Fruit fly (Drosophila melanogaster) whole organism, embryonic: ENCODE results near the gene plx.

ENCODE experiments used
- Atf-2 ChIP-seq: fragments of 200-800 bp; sonication (Bioruptor generic); optimal IDR thresholded peaks from 2 replicates; lab custom pipeline; 2016; ENCODE audit warnings: missing biosample characterization, missing genetic modification characterization
- B-H1 ChIP-seq: fragments of 200-800 bp; sonication (Bioruptor generic); IDR thresholded peaks from 3 replicates; pipeline ENCODE4 v1.3.6; 2022; ENCODE audit warnings: missing biosample characterization, missing genetic modification characterization
- CG10267 ChIP-seq: fragments of 200-800 bp; sonication (Bioruptor generic); optimal IDR thresholded peaks from 2 replicates; lab custom pipeline; 2018; ENCODE audit warnings: missing biosample characterization, mild to moderate bottlenecking, missing genetic modification characterization, moderate library complexity
- CG10565 ChIP-seq: fragments of 200-800 bp; sonication (Bioruptor generic); optimal IDR thresholded peaks from 3 replicates; lab custom pipeline; 2016; ENCODE audit warnings: missing biosample characterization, mild to moderate bottlenecking, missing genetic modification characterization
- CG11560 ChIP-seq: fragments of 200-800 bp; sonication (Bioruptor generic); IDR thresholded peaks from 3 replicates; pipeline ENCODE4 v1.3.6; 2022; ENCODE audit warnings: missing biosample characterization, missing genetic modification characterization
- CG12942 ChIP-seq: fragments of 200-800 bp; sonication (Bioruptor generic); optimal IDR thresholded peaks from 3 replicates; lab custom pipeline; 2016; ENCODE audit warnings: missing biosample characterization, missing genetic modification characterization
- CG13894 ChIP-seq: fragments of 200-800 bp; sonication (Bioruptor generic); optimal IDR thresholded peaks from 3 replicates; lab custom pipeline; 2018; ENCODE audit warnings: missing biosample characterization, mild to moderate bottlenecking, missing genetic modification characterization, moderate library complexity
- CG1602 ChIP-seq: fragments of 200-800 bp; sonication (Bioruptor generic); optimal IDR thresholded peaks from 3 replicates; lab custom pipeline; 2016; ENCODE audit warnings: missing biosample characterization, missing genetic modification characterization
- CG1603 ChIP-seq: fragments of 200-800 bp; sonication (Bioruptor generic); optimal IDR thresholded peaks from 2 replicates; lab custom pipeline; 2019; ENCODE audit warnings: missing biosample characterization, mild to moderate bottlenecking, missing genetic modification characterization, moderate library complexity
- CG16863 ChIP-seq: fragments of 200-800 bp; sonication (Bioruptor generic); optimal IDR thresholded peaks from 3 replicates; lab custom pipeline; 2016; ENCODE audit warnings: missing biosample characterization, missing genetic modification characterization
- CG17612 ChIP-seq: fragments of 200-800 bp; sonication (Bioruptor generic); IDR thresholded peaks from 2 replicates; pipeline ENCODE4 v1.3.6; 2022; ENCODE audit warnings: missing biosample characterization, missing genetic modification characterization
- CG17802 ChIP-seq: fragments of 200-800 bp; sonication (Bioruptor generic); optimal IDR thresholded peaks from 2 replicates; lab custom pipeline; 2018; ENCODE audit warnings: missing biosample characterization, mild to moderate bottlenecking, missing genetic modification characterization, moderate library complexity
- CG2129 ChIP-seq: fragments of 200-800 bp; sonication (Bioruptor generic); IDR thresholded peaks from 2 replicates; pipeline ENCODE4 v1.3.6; 2022; ENCODE audit warnings: missing biosample characterization, missing genetic modification characterization; ENCODE audit not compliant: partially characterized antibody
- CG5245 ChIP-seq: fragments of 200-800 bp; sonication (Bioruptor generic); optimal IDR thresholded peaks from 3 replicates; lab custom pipeline; 2016; ENCODE audit warnings: missing biosample characterization, missing genetic modification characterization
- CG6689 ChIP-seq: fragments of 200-800 bp; sonication (Bioruptor generic); IDR thresholded peaks from 2 replicates; pipeline ENCODE4 v1.3.6; 2022; ENCODE audit warnings: missing biosample characterization, missing genetic modification characterization
- CG7987 ChIP-seq: fragments of 200-800 bp; sonication (Bioruptor generic); optimal IDR thresholded peaks from 2 replicates; lab custom pipeline; 2018; ENCODE audit warnings: missing biosample characterization, mild to moderate bottlenecking, missing genetic modification characterization, moderate library complexity
- CG8290 ChIP-seq, 3 experiments: fragments of 200-800 bp; sonication (Bioruptor generic); optimal IDR thresholded peaks; 2 replicates each; lab custom pipeline; 2016 to 2019; ENCODE audit warnings: missing biosample characterization in 3 of 3, missing genetic modification characterization in 3 of 3, mild to moderate bottlenecking in 2 of 3, moderate library complexity in 1 of 3
- CG9215 ChIP-seq: fragments of 200-800 bp; sonication (Bioruptor generic); IDR thresholded peaks from 2 replicates; pipeline ENCODE4 v1.3.6; 2022; ENCODE audit warnings: missing biosample characterization, missing genetic modification characterization
- CTCF ChIP-seq: fragments of 200-800 bp; sonication (Bioruptor generic); optimal IDR thresholded peaks from 2 replicates; lab custom pipeline; 2017; ENCODE audit warnings: missing biosample characterization, mild to moderate bottlenecking, missing genetic modification characterization, moderate library complexity
- D19A ChIP-seq: fragments of 200-800 bp; optimal IDR thresholded peaks from 3 replicates; lab custom pipeline; 2019; ENCODE audit warnings: missing biosample characterization, mild to moderate bottlenecking, missing genetic modification characterization, moderate library complexity
- Dip2 ChIP-seq: fragments of 200-800 bp; sonication (Bioruptor generic); IDR thresholded peaks from 2 replicates; pipeline ENCODE4 v1.3.6; 2022; ENCODE audit warnings: missing biosample characterization, missing genetic modification characterization
- HLH3B ChIP-seq: fragments of 200-800 bp; sonication (Bioruptor generic); IDR thresholded peaks from 2 replicates; pipeline ENCODE4 v1.3.6; 2022; ENCODE audit warnings: missing biosample characterization, missing genetic modification characterization
- HmgD ChIP-seq: fragments of 200-800 bp; sonication (Bioruptor generic); optimal IDR thresholded peaks from 3 replicates; lab custom pipeline; 2016; ENCODE audit warnings: missing biosample characterization, missing genetic modification characterization
- Meics ChIP-seq: fragments of 200-800 bp; sonication (Bioruptor generic); optimal IDR thresholded peaks from 2 replicates; lab custom pipeline; 2017; ENCODE audit warnings: missing biosample characterization, mild to moderate bottlenecking, missing genetic modification characterization
- Mrtf ChIP-seq: fragments of 200-800 bp; sonication (Bioruptor generic); IDR thresholded peaks from 3 replicates; pipeline ENCODE4 v1.3.6; 2022; ENCODE audit warnings: missing biosample characterization, missing genetic modification characterization
- Nf-YB ChIP-seq: fragments of 200-800 bp; sonication (Bioruptor generic); optimal IDR thresholded peaks from 3 replicates; lab custom pipeline; 2019; ENCODE audit warnings: missing biosample characterization, mild to moderate bottlenecking, missing genetic modification characterization, moderate library complexity
- Oaz ChIP-seq: fragments of 200-800 bp; sonication (Bioruptor generic); IDR thresholded peaks from 2 replicates; pipeline ENCODE4 v1.3.6; 2022; ENCODE audit warnings: missing biosample characterization, missing genetic modification characterization
- Poxn ChIP-seq: fragments of 200-800 bp; sonication (Bioruptor generic); IDR thresholded peaks from 2 replicates; pipeline ENCODE4 v1.3.6; 2022; ENCODE audit warnings: missing biosample characterization, missing genetic modification characterization
- Sry-β ChIP-seq: fragments of 200-800 bp; sonication (Bioruptor generic); optimal IDR thresholded peaks from 2 replicates; lab custom pipeline; 2018; ENCODE audit warnings: missing biosample characterization, mild to moderate bottlenecking, missing genetic modification characterization, moderate library complexity
- TFAM ChIP-seq: fragments of 200-800 bp; sonication (Bioruptor generic); optimal IDR thresholded peaks from 2 replicates; lab custom pipeline; 2017; ENCODE audit warnings: missing biosample characterization, missing genetic modification characterization, inconsistent platforms
- Xbp1 ChIP-seq: fragments of 200-800 bp; sonication (Bioruptor generic); optimal IDR thresholded peaks from 3 replicates; lab custom pipeline; 2016; ENCODE audit warnings: missing biosample characterization, mild to moderate bottlenecking, missing genetic modification characterization
- cad ChIP-seq: fragments of >200 bp; optimal IDR thresholded peaks from 2 replicates; lab custom pipeline; 2017; ENCODE audit warnings: missing biosample characterization, missing genetic modification characterization
- cg ChIP-seq: fragments of 200-800 bp; sonication (Bioruptor generic); optimal IDR thresholded peaks from 3 replicates; lab custom pipeline; 2019; ENCODE audit warnings: missing biosample characterization, mild to moderate bottlenecking, missing genetic modification characterization, moderate library complexity
- dati ChIP-seq: fragments of 200-800 bp; sonication (Bioruptor generic); IDR thresholded peaks from 2 replicates; pipeline ENCODE4 v1.3.6; 2022; ENCODE audit warnings: missing biosample characterization, missing genetic modification characterization
- dmrt11E ChIP-seq: fragments of 200-800 bp; sonication (Bioruptor generic); optimal IDR thresholded peaks from 3 replicates; lab custom pipeline; 2018; ENCODE audit warnings: missing biosample characterization, mild to moderate bottlenecking, missing genetic modification characterization, moderate library complexity
- dysf ChIP-seq: fragments of 200-800 bp; sonication (Bioruptor generic); IDR thresholded peaks from 3 replicates; pipeline ENCODE4 v1.3.6; 2022; ENCODE audit warnings: missing biosample characterization, missing genetic modification characterization
- esg ChIP-seq: fragments of 200-800 bp; sonication (Bioruptor generic); conservative IDR thresholded peaks from 2 replicates; pipeline ENCODE4 v1.3.6; 2022; ENCODE audit warnings: missing biosample characterization, missing genetic modification characterization
- eve ChIP-seq, 2 experiments: fragments of >200 bp; optimal IDR thresholded peaks; 2 replicates each; lab custom pipeline; 2017; ENCODE audit warnings: missing biosample characterization in 2 of 2, missing genetic modification characterization in 2 of 2
- grn ChIP-seq: fragments of 200-800 bp; sonication (Bioruptor generic); optimal IDR thresholded peaks from 3 replicates; lab custom pipeline; 2017; ENCODE audit warnings: missing biosample characterization, missing genetic modification characterization
- gsb-n ChIP-seq: fragments of 200-800 bp; sonication (Bioruptor generic); optimal IDR thresholded peaks from 3 replicates; lab custom pipeline; 2018; ENCODE audit warnings: missing biosample characterization, mild to moderate bottlenecking, missing genetic modification characterization
- klu ChIP-seq: fragments of 200-800 bp; sonication (Bioruptor generic); IDR thresholded peaks from 2 replicates; pipeline ENCODE4 v1.3.6; 2022; ENCODE audit warnings: missing biosample characterization, missing genetic modification characterization
- ro ChIP-seq: fragments of 200-800 bp; sonication (Bioruptor generic); IDR thresholded peaks from 2 replicates; pipeline ENCODE4 v1.3.6; 2022; ENCODE audit warnings: missing biosample characterization, missing genetic modification characterization
- sc ChIP-seq, 3 experiments: fragments of >200 bp in 2 of 3; fragments of 200-800 bp in 1 of 3; sonication (Bioruptor generic) in 1 of 3; optimal IDR thresholded peaks; 2 replicates in 2 of 3; 3 replicates in 1 of 3; lab custom pipeline; 2017; ENCODE audit warnings: mild to moderate bottlenecking in 1 of 3, missing biosample characterization in 1 of 3, missing genetic modification characterization in 1 of 3, missing genetic modification reagents in 1 of 3
- scrt ChIP-seq: fragments of 200-800 bp; sonication (Bioruptor generic); optimal IDR thresholded peaks from 2 replicates; lab custom pipeline; 2018; ENCODE audit warnings: missing biosample characterization, mild to moderate bottlenecking, missing genetic modification characterization, moderate library complexity
- sens-2 ChIP-seq: fragments of 200-800 bp; sonication (Bioruptor generic); IDR thresholded peaks from 2 replicates; pipeline ENCODE4 v1.3.6; 2022; ENCODE audit warnings: missing biosample characterization, missing genetic modification characterization
- sim ChIP-seq: fragments of 200-800 bp; sonication (Bioruptor generic); IDR thresholded peaks from 2 replicates; pipeline ENCODE4 v1.3.6; 2022; ENCODE audit warnings: missing biosample characterization, missing genetic modification characterization
- tup ChIP-seq: fragments of 200-800 bp; sonication (Bioruptor generic); optimal IDR thresholded peaks from 2 replicates; lab custom pipeline; 2016; ENCODE audit warnings: missing biosample characterization, mild to moderate bottlenecking, missing genetic modification characterization, moderate library complexity
- vfl ChIP-seq: fragments of 200-800 bp; sonication (Bioruptor generic); optimal IDR thresholded peaks from 2 replicates; lab custom pipeline; 2016; ENCODE audit warnings: missing biosample characterization, missing genetic modification characterization
- zfh1 ChIP-seq: fragments of 200-800 bp; sonication (Bioruptor generic); IDR thresholded peaks from 3 replicates; pipeline ENCODE4 v1.3.6; 2022; ENCODE audit warnings: missing biosample characterization, missing genetic modification characterization
- zfh2 ChIP-seq: fragments of 200-800 bp; sonication (Bioruptor generic); optimal IDR thresholded peaks from 2 replicates; lab custom pipeline; 2016; ENCODE audit warnings: missing biosample characterization, missing genetic modification characterization

The plx gene

DNA sequence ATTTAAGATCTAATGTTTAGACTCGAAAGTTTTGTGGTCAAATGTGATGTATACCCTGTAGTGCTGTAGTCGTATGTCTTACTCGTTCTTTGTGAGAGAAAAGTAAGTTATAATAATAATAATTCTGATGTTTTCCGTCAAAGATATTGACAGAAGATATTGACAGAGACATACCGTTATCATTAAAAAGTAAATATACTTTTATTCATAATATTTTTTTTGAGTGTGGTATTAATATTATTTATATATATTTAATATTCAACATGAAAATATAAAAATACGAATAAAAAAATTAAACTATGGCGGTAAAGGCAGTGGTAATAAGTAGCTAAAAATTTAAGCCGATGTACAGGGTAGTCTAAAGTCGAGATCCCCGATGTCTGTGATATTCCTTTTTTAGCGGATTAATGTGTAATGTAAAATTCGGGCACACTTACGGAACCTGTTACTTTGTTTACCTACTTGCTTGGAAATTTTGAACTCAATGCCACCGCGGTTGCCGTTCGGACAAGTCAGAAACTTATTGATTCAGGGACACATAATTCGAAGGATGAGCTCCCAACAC lies 50.7 kb downstream of the plx start, which contains the start of the genes CG2100 and CG1236 (continued):
- TF ChIP-seq CG1602 (GFP tag; lab: Kevin White, UChicago) = peak; percentile 87
- TF ChIP-seq CG10565 (GFP tag; lab: Kevin White, UChicago) = peak; percentile 19
- peak; percentile 91 for TF ChIP-seq dmrt11E (tag; lab: Kevin White, UChicago)
- no peak; the same call in 1 of the 2 replicates for TF ChIP-seq CG17612 (GFP tag; lab: Robert Waterston, UW)
- TF ChIP-seq HLH3B (GFP tag; lab: Robert Waterston, UW) = peak; percentile 63; the same call in 1 of the 2 replicates
- TF ChIP-seq Nf-YB (GFP tag; lab: Kevin White, UChicago) = peak; percentile 72
- TF ChIP-seq tup (GFP tag; lab: Kevin White, UChicago) = peak; percentile 1
- TF ChIP-seq dati (GFP tag; lab: Robert Waterston, UW) = no peak
- TF ChIP-seq Sry-β = peak; percentile 29
- peak; percentile 93 for TF ChIP-seq scrt (GFP tag; lab: Kevin White, UChicago)
- peak; percentile 85 for TF ChIP-seq Meics (GFP tag; lab: Kevin White, UChicago)
- TF ChIP-seq Poxn = no peak
- no peak for TF ChIP-seq eve (GFP tag; optimal IDR thresholded peaks at IDR 0.05; lab: Kevin White, UChicago)
- no peak for TF ChIP-seq Oaz (GFP tag; lab: Robert Waterston, UW)
- TF ChIP-seq CTCF (GFP tag; lab: Kevin White, UChicago) = peak; percentile 24
- peak; percentile 64 for TF ChIP-seq CG9215 (GFP tag; lab: Robert Waterston, UW)
- TF ChIP-seq CG2129 (GFP tag; lab: Robert Waterston, UW) = no peak
- TF ChIP-seq cg (GFP tag; lab: Kevin White, UChicago) = no peak
- no peak for TF ChIP-seq gsb-n
- TF ChIP-seq TFAM = no peak
- TF ChIP-seq sc (optimal IDR thresholded peaks at IDR 0.05; lab: Kevin White, UChicago) = no peak
- TF ChIP-seq sc (GFP tag; optimal IDR thresholded peaks at IDR 0.05; lab: Kevin White, UChicago) = peak; percentile 85
- TF ChIP-seq zfh1 (GFP tag; lab: Robert Waterston, UW) = peak; percentile 71; the same call in 2 of the 3 replicates
- TF ChIP-seq sim (GFP tag; lab: Robert Waterston, UW) = 0 out of 2 replicates have a peak, but pooled peaks have one; percentile 15
- peak; percentile 47 for TF ChIP-seq CG16863 (GFP tag; lab: Kevin White, UChicago)
- TF ChIP-seq Atf-2 (GFP tag; lab: Kevin White, UChicago) = peak; percentile 31
- TF ChIP-seq CG10267 (tag; lab: Kevin White, UChicago) = peak; percentile 85
- TF ChIP-seq dysf (GFP tag; lab: Robert Waterston, UW) = peak; percentile 87
- peak; percentile 52; the same call in 1 of the 3 replicates for TF ChIP-seq CG11560 (tag; lab: Robert Waterston, UW)
- no peak; the same call in 1 of the 2 replicates for TF ChIP-seq ro (GFP tag; lab: Robert Waterston, UW)
- TF ChIP-seq grn = no peak
- TF ChIP-seq CG13894 (tag; lab: Kevin White, UChicago) = no peak
- no peak for TF ChIP-seq HmgD (GFP tag; lab: Kevin White, UChicago)
- peak; percentile 30 for TF ChIP-seq zfh2 (GFP tag; lab: Kevin White, UChicago)
- peak; percentile 20 for TF ChIP-seq vfl (GFP tag; lab: Kevin White, UChicago)
- TF ChIP-seq CG5245 (GFP tag; lab: Kevin White, UChicago) = peak; percentile 61
- peak; percentile 59; the same call in 1 of the 3 replicates for TF ChIP-seq Mrtf
- TF ChIP-seq CG17802 (tag; lab: Kevin White, UChicago) = peak; percentile 10
- TF ChIP-seq D19A (tag; lab: Kevin White, UChicago) = peak; percentile 86
- no peak for TF ChIP-seq cad (GFP tag; lab: Kevin White, UChicago)
- no peak; the same call in 1 of the 2 replicates for TF ChIP-seq klu (GFP tag; lab: Robert Waterston, UW)
- TF ChIP-seq CG1603 (tag; lab: Kevin White, UChicago) = no peak
- TF ChIP-seq CG12942 (GFP tag; lab: Kevin White, UChicago) = peak; percentile 71
- peak; percentile 58 for TF ChIP-seq B-H1 (GFP tag; lab: Robert Waterston, UW)
- TF ChIP-seq sens-2 (GFP tag; lab: Robert Waterston, UW) = no peak; the same call in 1 of the 2 replicates
- TF ChIP-seq CG7987 (GFP tag; lab: Kevin White, UChicago) = peak; percentile 26
- peak; percentile 69 for TF ChIP-seq CG8290 (GFP tag; optimal IDR thresholded peaks at IDR 0.05; lab: Kevin White, UChicago)
- no peak for TF ChIP-seq CG8290 (tag; optimal IDR thresholded peaks at IDR 0.05; lab: Kevin White, UChicago)
- peak; percentile 89 for TF ChIP-seq CG6689 (GFP tag; lab: Robert Waterston, UW)
- TF ChIP-seq Dip2 = no peak
- peak; percentile 85 for TF ChIP-seq Xbp1
- peak; percentile 80 for TF ChIP-seq esg
